Worm (Caenorhabditis elegans): ENCODE data around the gene spp-19.

The spp-19 gene

DNA sequence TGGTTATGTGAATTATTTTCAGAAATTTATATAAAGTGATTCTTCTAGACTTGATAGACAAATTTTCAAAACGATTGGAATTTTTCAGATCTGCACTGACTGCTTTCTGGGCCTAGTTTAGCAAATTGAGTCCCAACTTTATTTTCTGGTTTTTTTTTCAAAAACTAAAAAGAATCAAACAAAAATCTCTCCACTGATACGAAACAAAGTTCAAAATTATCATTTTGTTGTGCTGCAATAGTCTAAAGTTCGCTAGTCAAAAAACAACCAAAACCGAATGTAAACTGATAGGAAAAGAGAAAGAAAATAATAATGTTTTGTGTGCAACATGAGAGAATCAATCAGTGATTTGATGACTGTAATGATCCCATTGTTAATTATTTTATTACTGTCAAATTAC lies 11.6 kb downstream of the spp-19 start, which contains the start of gene lipl-4:
TSS of gene lipl-4 (plus strand) at position 301 of the 400 bp plus-strand sequence.
- TF ChIP-seq ceh-24 (tag; optimal IDR thresholded peaks at IDR 0.05) (no peak), ztf-16 (tag; optimal IDR thresholded peaks at IDR 0.05) (no peak), fkh-10 (GFP tag; optimal IDR thresholded peaks at IDR 0.05) (no peak), ahr-1 (tag; optimal IDR thresholded peaks at IDR 0.05) (no peak), nhr-232 (tag; optimal IDR thresholded peaks at IDR 0.05) (no peak), fkh-6 (tag; optimal IDR thresholded peaks at IDR 0.05) (no peak), ceh-6 (GFP tag; optimal IDR thresholded peaks at IDR 0.05) (no peak), pha-4 (tag; optimal IDR thresholded peaks at IDR 0.05) (no peak), hlh-8 (tag; optimal IDR thresholded peaks at IDR 0.05) (no peak), ceh-19 (GFP tag; optimal IDR thresholded peaks at IDR 0.05) (no peak), ceh-31 (tag; optimal IDR thresholded peaks at IDR 0.05) (no peak), unc-86 (tag; optimal IDR thresholded peaks at IDR 0.05) (no peak), syd-9 (tag; optimal IDR thresholded peaks at IDR 0.05) (no peak), sox-2 (GFP tag; IDR thresholded peaks at IDR 0.05) (no peak), pax-1 (tag; optimal IDR thresholded peaks at IDR 0.05) (no peak)

ce11 chrV:6549148-6549547 lies 12.3 kb downstream of the spp-19 start, which contains the start of gene K04A8.20:
TSS of gene K04A8.20 (plus strand) at chrV:6549448.
- TF ChIP-seq nfya-1 (tag; optimal IDR thresholded peaks at IDR 0.05) (no peak), syd-9 (tag; optimal IDR thresholded peaks at IDR 0.05) (no peak), ceh-18 (tag; optimal IDR thresholded peaks at IDR 0.05) (no peak), ttx-3 (tag; optimal IDR thresholded peaks at IDR 0.05) (no peak), npax-4 (tag; optimal IDR thresholded peaks at IDR 0.05) (no peak), odd-2 (tag; optimal IDR thresholded peaks at IDR 0.05) (no peak), ceh-6 (GFP tag; optimal IDR thresholded peaks at IDR 0.05) (no peak), unc-86 (tag; optimal IDR thresholded peaks at IDR 0.05) (no peak), pqm-1 (tag; optimal IDR thresholded peaks at IDR 0.05) (no peak), pat-9 (tag; optimal IDR thresholded peaks at IDR 0.05) (no peak), elt-2 (tag; optimal IDR thresholded peaks at IDR 0.05) (no peak), ref-2 (tag; optimal IDR thresholded peaks at IDR 0.05) (no peak), pros-1 (tag; optimal IDR thresholded peaks at IDR 0.05) (no peak), tbx-7 (tag; optimal IDR thresholded peaks at IDR 0.05) (no peak), ets-4 (tag; optimal IDR thresholded peaks at IDR 0.05) (no peak), ceh-14 (tag; optimal IDR thresholded peaks at IDR 0.05) (no peak)

DNA sequence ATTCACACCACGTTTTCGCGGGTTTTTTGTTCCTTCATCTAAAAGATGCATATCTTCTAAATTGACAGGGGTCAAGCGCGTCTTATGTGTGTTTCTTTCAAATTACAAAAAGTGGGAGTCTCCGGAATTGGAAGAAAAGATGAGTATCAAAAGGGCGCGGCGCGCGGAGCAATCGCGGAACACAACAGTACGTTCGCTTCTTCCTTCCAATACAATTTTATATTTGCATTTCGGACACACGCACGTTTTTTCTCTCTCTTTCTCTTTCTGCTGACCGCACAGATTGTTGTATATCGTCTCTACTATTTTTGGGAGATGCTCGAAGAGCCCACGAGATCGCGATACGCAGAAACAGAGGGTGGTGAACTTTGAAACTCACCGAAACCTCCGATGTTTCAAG lies 13.2 kb downstream of the spp-19 start:
- TF ChIP-seq lim-6 (tag; optimal IDR thresholded peaks at IDR 0.05) = no peak
- no peak for TF ChIP-seq ceh-34 (tag; optimal IDR thresholded peaks at IDR 0.05)
- TF ChIP-seq pax-1 (tag; optimal IDR thresholded peaks at IDR 0.05) = no peak
- no peak for TF ChIP-seq nhr-11 (tag; optimal IDR thresholded peaks at IDR 0.05)
- TF ChIP-seq ahr-1 (tag; optimal IDR thresholded peaks at IDR 0.05) = no peak
- TF ChIP-seq K09A11.1 (tag; optimal IDR thresholded peaks at IDR 0.05; ENCODE audit: insufficient read depth) = no peak
- no peak for TF ChIP-seq ceh-19 (GFP tag; optimal IDR thresholded peaks at IDR 0.05)
- TF ChIP-seq ceh-14 (tag; optimal IDR thresholded peaks at IDR 0.05) = no peak
- TF ChIP-seq npax-4 (tag; optimal IDR thresholded peaks at IDR 0.05) = no peak
- no peak for TF ChIP-seq hlh-15 (tag; optimal IDR thresholded peaks at IDR 0.05)
- TF ChIP-seq ama-1 (optimal IDR thresholded peaks at IDR 0.05) = no peak
- no peak for TF ChIP-seq ceh-30 (tag; optimal IDR thresholded peaks at IDR 0.05)
- TF ChIP-seq madf-2 (tag; optimal IDR thresholded peaks at IDR 0.05) = no peak

- no peak for TF ChIP-seq nhr-232 (tag; optimal IDR thresholded peaks at IDR 0.05)
- TF ChIP-seq ceh-9 (tag; optimal IDR thresholded peaks at IDR 0.05) = no peak
- no peak for TF ChIP-seq unc-55 (GFP tag; optimal IDR thresholded peaks at IDR 0.05)
- TF ChIP-seq nfya-1 (tag; optimal IDR thresholded peaks at IDR 0.05) = no peak
- no peak for TF ChIP-seq eyg-1 (tag; optimal IDR thresholded peaks at IDR 0.05)
- TF ChIP-seq ceh-30 (tag; optimal IDR thresholded peaks at IDR 0.05) = no peak
- no peak for TF ChIP-seq dmd-4 (tag; optimal IDR thresholded peaks at IDR 0.05; ENCODE audit: borderline replicate concordance)
- TF ChIP-seq sox-4 (tag; optimal IDR thresholded peaks at IDR 0.05) = no peak
- TF ChIP-seq ceh-6 (GFP tag; optimal IDR thresholded peaks at IDR 0.05) = no peak
- TF ChIP-seq pha-2 (tag; optimal IDR thresholded peaks at IDR 0.05) = no peak
- no peak for TF ChIP-seq fkh-6 (tag; optimal IDR thresholded peaks at IDR 0.05)
- no peak for TF ChIP-seq K02D7.2 (tag; optimal IDR thresholded peaks at IDR 0.05)
- TF ChIP-seq unc-86 (tag; optimal IDR thresholded peaks at IDR 0.05) = no peak
- TF ChIP-seq pros-1 (tag; optimal IDR thresholded peaks at IDR 0.05) = no peak
- TF ChIP-seq F13H6.1 (tag; optimal IDR thresholded peaks at IDR 0.05) = no peak
- no peak for TF ChIP-seq lim-6 (tag; optimal IDR thresholded peaks at IDR 0.05)
- no peak for TF ChIP-seq tbx-2 (tag; optimal IDR thresholded peaks at IDR 0.05)
- TF ChIP-seq K09A11.1 (tag; optimal IDR thresholded peaks at IDR 0.05; ENCODE audit: insufficient read depth) = no peak
- no peak for TF ChIP-seq che-1 (tag; optimal IDR thresholded peaks at IDR 0.05)
- TF ChIP-seq T23F11.4 (GFP tag; optimal IDR thresholded peaks at IDR 0.05) = no peak
These were observed 14.9 kb downstream of the spp-19 start, which contains the start of gene dre-1 for ce11 chrV:6546450-6547171. TSS of gene dre-1 (minus strand) at chrV:6546500.
